Worm (Caenorhabditis elegans): ENCODE measurements around the gene C07A12.2.
A peak's percentile ranks its signal among the peaks of the same experiment; 100 is the strongest.

C07A12.2 gene

DNA sequence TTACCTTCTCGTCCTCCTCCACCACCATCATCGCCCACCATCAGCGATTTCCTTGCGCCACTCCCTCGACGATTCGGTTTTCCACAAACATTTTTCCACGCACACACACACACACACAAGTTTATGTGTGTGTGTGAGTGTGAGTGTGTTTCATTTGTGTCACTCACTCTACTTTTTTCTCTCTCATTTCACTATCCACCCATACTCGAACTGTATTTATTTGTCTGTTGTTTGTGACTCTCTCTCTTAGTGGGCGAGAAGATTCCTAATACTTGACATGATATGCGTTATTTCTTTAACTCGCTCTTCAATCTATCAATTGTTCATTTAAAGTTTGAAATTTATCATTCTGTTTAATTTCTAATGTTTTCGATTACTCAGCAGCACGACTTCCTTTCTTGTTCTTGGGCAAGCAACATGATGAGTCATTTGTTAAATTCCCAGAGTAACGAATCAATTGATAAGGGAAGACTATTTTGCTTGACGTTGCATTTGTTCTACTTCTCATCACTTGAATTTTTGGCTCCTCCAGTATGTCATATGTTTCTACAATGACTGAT, 37.4 kb upstream of the C07A12.2 start (continued):
- TF ChIP-seq nhr-20 (tag; optimal IDR thresholded peaks at IDR 0.05): peak; percentile 58
- TF ChIP-seq ces-1 (GFP tag; optimal IDR thresholded peaks at IDR 0.05): no peak
- no peak for TF ChIP-seq aha-1 (tag; optimal IDR thresholded peaks at IDR 0.05)
- TF ChIP-seq ztf-4 (tag; optimal IDR thresholded peaks at IDR 0.05): no peak
- no peak for TF ChIP-seq nhr-84 (tag; optimal IDR thresholded peaks at IDR 0.05)
- no peak for TF ChIP-seq zip-4 (GFP tag; optimal IDR thresholded peaks at IDR 0.05)
- TF ChIP-seq nhr-12 (tag; optimal IDR thresholded peaks at IDR 0.05): no peak
- TF ChIP-seq vab-15 (tag; optimal IDR thresholded peaks at IDR 0.05): no peak
- peak; percentile 12 for TF ChIP-seq C16A3.4 (tag; optimal IDR thresholded peaks at IDR 0.05)
- TF ChIP-seq nhr-85 (tag): peak; percentile 54
- TF ChIP-seq lin-13 (GFP tag; optimal IDR thresholded peaks at IDR 0.05): no peak
- TF ChIP-seq fkh-4 (tag; optimal IDR thresholded peaks at IDR 0.05; ENCODE audit: borderline replicate concordance): no peak
- no peak for TF ChIP-seq lin-39 (tag; optimal IDR thresholded peaks at IDR 0.05)
- no peak for TF ChIP-seq pqm-1 (tag; optimal IDR thresholded peaks at IDR 0.05)
- TF ChIP-seq rnt-1 (tag; optimal IDR thresholded peaks at IDR 0.05): no peak
- no peak for TF ChIP-seq mef-2 (tag; optimal IDR thresholded peaks at IDR 0.05)
- TF ChIP-seq hlh-4 (tag; optimal IDR thresholded peaks at IDR 0.05): no peak
- TF ChIP-seq hlh-17 (GFP tag; optimal IDR thresholded peaks at IDR 0.05; ENCODE audit: borderline replicate concordance): no peak
- TF ChIP-seq lin-14 (GFP tag; optimal IDR thresholded peaks at IDR 0.05): peak; percentile 66
- TF ChIP-seq efl-1 (optimal IDR thresholded peaks at IDR 0.05): no peak
- TF ChIP-seq efl-1 (GFP tag; optimal IDR thresholded peaks at IDR 0.05 in 1 of 2): no peak
- TF ChIP-seq lin-15B (tag; optimal IDR thresholded peaks at IDR 0.05): no peak
- peak; percentile 43 for TF ChIP-seq mep-1 (tag; optimal IDR thresholded peaks at IDR 0.05)
- peak; percentile 62 for TF ChIP-seq snu-23 (GFP tag; optimal IDR thresholded peaks at IDR 0.05)
- TF ChIP-seq unc-30 (tag; optimal IDR thresholded peaks at IDR 0.05): no peak
- peak; percentile 4 for TF ChIP-seq nhr-77 (tag; optimal IDR thresholded peaks at IDR 0.05)
- TF ChIP-seq unc-130 (tag; optimal IDR thresholded peaks at IDR 0.05): no peak
- TF ChIP-seq nhr-71 (tag; optimal IDR thresholded peaks at IDR 0.05): peak; percentile 6
- no peak for TF ChIP-seq efl-3 (GFP tag; optimal IDR thresholded peaks at IDR 0.05)
- TF ChIP-seq elt-3 (tag; optimal IDR thresholded peaks at IDR 0.05): no peak
- TF ChIP-seq ets-5 (GFP tag; IDR thresholded peaks at IDR 0.05): no peak
- TF ChIP-seq jun-1 (tag; optimal IDR thresholded peaks at IDR 0.05): peak; percentile 36
- TF ChIP-seq Y116A8C.19 (tag; optimal IDR thresholded peaks at IDR 0.05; ENCODE audit: borderline replicate concordance): no peak
- peak in 1 of 3 experiments; percentile 11 for TF ChIP-seq ceh-82 (tag; optimal IDR thresholded peaks at IDR 0.05)
- no peak for TF ChIP-seq unc-98 (GFP tag; IDR thresholded peaks at IDR 0.05)
- no peak for TF ChIP-seq ceh-63 (GFP tag; optimal IDR thresholded peaks at IDR 0.05)
- TF ChIP-seq alr-1 (tag; optimal IDR thresholded peaks at IDR 0.05; ENCODE audit: borderline replicate concordance): no peak
- no peak for TF ChIP-seq pag-3 (tag; optimal IDR thresholded peaks at IDR 0.05; ENCODE audit: borderline replicate concordance, insufficient read depth)
- TF ChIP-seq sup-37 (GFP tag; optimal IDR thresholded peaks at IDR 0.05): no peak
- TF ChIP-seq nhr-47 (tag; optimal IDR thresholded peaks at IDR 0.05): no peak
- peak; percentile 21 for TF ChIP-seq fos-1 (tag; optimal IDR thresholded peaks at IDR 0.05)
- no peak for TF ChIP-seq nhr-237 (tag; optimal IDR thresholded peaks at IDR 0.05)
- TF ChIP-seq lin-35 (GFP tag; optimal IDR thresholded peaks at IDR 0.05): peak in 1 of 2 experiments; percentile 52
- TF ChIP-seq isw-1 (GFP tag; IDR thresholded peaks at IDR 0.05): no peak
- no peak for TF ChIP-seq egl-13 (tag; optimal IDR thresholded peaks at IDR 0.05)
- no peak for TF ChIP-seq lir-3 (tag; optimal IDR thresholded peaks at IDR 0.05; ENCODE audit: poor library complexity)
- no peak for TF ChIP-seq pax-3 (tag; optimal IDR thresholded peaks at IDR 0.05)
